Fruit fly (Drosophila melanogaster): ENCODE measurements around the gene CG16762.

Gene CG16762

DNA sequence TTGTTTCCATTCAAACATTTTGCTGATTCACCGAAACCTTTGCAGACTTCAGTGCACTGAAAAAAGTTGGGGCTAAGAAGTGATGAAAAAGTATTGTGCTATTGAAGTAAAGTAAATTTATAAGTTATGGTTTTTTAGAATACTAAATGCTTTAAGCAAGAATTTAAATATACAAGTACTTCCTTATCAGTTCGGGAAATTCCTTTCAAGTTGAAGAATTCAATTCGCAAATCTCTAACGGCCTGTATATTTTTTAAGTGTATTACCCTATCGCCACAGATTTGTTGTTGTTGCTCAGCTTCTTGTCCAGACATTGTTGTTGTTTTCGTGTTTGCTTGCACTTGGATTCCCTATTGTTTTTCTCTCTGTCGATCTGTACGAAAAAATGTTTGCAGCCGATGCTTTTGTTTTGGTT lies 8.0 kb downstream of the CG16762 start (continued):
- TF ChIP-seq CG11398 (GFP tag; optimal IDR thresholded peaks at IDR 0.05) (peak; percentile 16), tna (GFP tag; IDR thresholded peaks at IDR 0.05; ENCODE audit: partially characterized antibody) (no peak), inv (GFP tag; IDR thresholded peaks at IDR 0.05; ENCODE audit: partially characterized antibody) (no peak), tx (GFP tag; optimal IDR thresholded peaks at IDR 0.05) (peak; percentile 56), NC2α (GFP tag; optimal IDR thresholded peaks at IDR 0.05) (peak; percentile 28), Ssrp (tag; optimal IDR thresholded peaks at IDR 0.05) (peak; percentile 71), gce (GFP tag; IDR thresholded peaks at IDR 0.05) (peak; percentile 28; the same call in 1 of the 3 replicates), CG3281 (GFP tag; optimal IDR thresholded peaks at IDR 0.05) (peak; percentile 52), CG5953 (GFP tag; IDR thresholded peaks at IDR 0.05) (no peak), ranshi (GFP tag; IDR thresholded peaks at IDR 0.05) (peak; percentile 44; the same call in 1 of the 2 replicates), Nf-YC (tag; optimal IDR thresholded peaks at IDR 0.05) (peak; percentile 56), CG8290 (GFP tag; optimal IDR thresholded peaks at IDR 0.05) (peak; percentile 43), CG8290 (tag; optimal IDR thresholded peaks at IDR 0.05) (no peak), odd (GFP tag; optimal IDR thresholded peaks at IDR 0.05) (peak; percentile 40), dpn (GFP tag; optimal IDR thresholded peaks at IDR 0.05) (peak; percentile 60 to 75), CG8924 (tag; optimal IDR thresholded peaks at IDR 0.05) (peak; percentile 50), Mrtf (GFP tag; IDR thresholded peaks at IDR 0.05) (peak; percentile 80), CG34224 (GFP tag; IDR thresholded peaks at IDR 0.05; ENCODE audit: partially characterized antibody) (no peak), kah (GFP tag; optimal IDR thresholded peaks at IDR 0.05) (peak; percentile 68), prd (optimal IDR thresholded peaks at IDR 0.05) (no peak), prd (GFP tag; IDR thresholded peaks at IDR 0.05) (peak; percentile 92), CG9609 (GFP tag; optimal IDR thresholded peaks at IDR 0.05) (peak; percentile 26), CG5180 (GFP tag; optimal IDR thresholded peaks at IDR 0.05) (peak; percentile 54), gcm2 (GFP tag; optimal IDR thresholded peaks at IDR 0.05) (no peak), CG7963 (GFP tag; IDR thresholded peaks at IDR 0.05; ENCODE audit: partially characterized antibody) (no peak), MBD-R2 (GFP tag; IDR thresholded peaks at IDR 0.05) (no peak), Taf1 (GFP tag; IDR thresholded peaks at IDR 0.05) (no peak), Pdp1 (GFP tag; optimal IDR thresholded peaks at IDR 0.05) (peak; percentile 31 to 35), Hand (GFP tag; optimal IDR thresholded peaks at IDR 0.05) (no peak), phol (tag; optimal IDR thresholded peaks at IDR 0.05) (peak; percentile 86), lab (GFP tag; optimal IDR thresholded peaks at IDR 0.05) (peak; percentile 76), CG2889 (GFP tag; IDR thresholded peaks at IDR 0.05) (no peak), CG2199 (GFP tag; IDR thresholded peaks at IDR 0.05) (0 out of 3 replicates have a peak, but pooled peaks have one; percentile 19), cg (GFP tag; optimal IDR thresholded peaks at IDR 0.05) (no peak), pita (GFP tag; optimal IDR thresholded peaks at IDR 0.05) (no peak), CG4404 (GFP tag; IDR thresholded peaks at IDR 0.05) (peak; percentile 74), CG16815 (GFP tag; optimal IDR thresholded peaks at IDR 0.05) (peak; percentile 21), Atf6 (GFP tag; IDR thresholded peaks at IDR 0.05) (peak; percentile 43; the same call in 1 of the 2 replicates), CG7271 (tag; optimal IDR thresholded peaks at IDR 0.05) (peak; percentile 67), HmgZ (tag; optimal IDR thresholded peaks at IDR 0.05) (peak; percentile 12), eve (GFP tag; optimal IDR thresholded peaks at IDR 0.05) (peak; percentile 65 to 90), Hey (tag; optimal IDR thresholded peaks at IDR 0.05) (no peak), CG11247 (GFP tag; IDR thresholded peaks at IDR 0.05) (peak; percentile 51; the same call in 1 of the 2 replicates), CG17359 (tag; optimal IDR thresholded peaks at IDR 0.05) (peak; percentile 86), CG17385 (GFP tag; optimal IDR thresholded peaks at IDR 0.05) (peak; percentile 54), ind (GFP tag; optimal IDR thresholded peaks at IDR 0.05) (peak; percentile 69), CG11504 (tag; optimal IDR thresholded peaks at IDR 0.05) (peak; percentile 89), Opbp (GFP tag; IDR thresholded peaks at IDR 0.05; ENCODE audit: partially characterized antibody) (no peak), CG6854 (GFP tag; optimal IDR thresholded peaks at IDR 0.05) (peak; percentile 20), Dp (GFP tag; optimal IDR thresholded peaks at IDR 0.05) (no peak), Camta (GFP tag; optimal IDR thresholded peaks at IDR 0.05) (peak; percentile 60)
